Worm (Caenorhabditis elegans) whole organism, L4/young adult: Measurements from ENCODE around the gene srbc-19.

ENCODE experiments used
- W03F9.2 ChIP-seq: fragments of 150-350 bp; optimal IDR thresholded peaks from 2 replicates; lab custom pipeline; 2014; ENCODE audit warnings: missing biosample characterization, missing genetic modification characterization
- dao-5 ChIP-seq: sonication (generic microtip); optimal IDR thresholded peaks from 2 replicates; lab custom pipeline; 2016; ENCODE audit warnings: missing genotype, missing genetic modification characterization, moderate library complexity, missing compliant biosample characterization
- him-1 ChIP-seq: sonication (generic microtip); optimal IDR thresholded peaks from 2 replicates; lab custom pipeline; 2016; ENCODE audit warnings: missing genotype, missing genetic modification reagents, missing genetic modification characterization, missing compliant biosample characterization

DNA sequence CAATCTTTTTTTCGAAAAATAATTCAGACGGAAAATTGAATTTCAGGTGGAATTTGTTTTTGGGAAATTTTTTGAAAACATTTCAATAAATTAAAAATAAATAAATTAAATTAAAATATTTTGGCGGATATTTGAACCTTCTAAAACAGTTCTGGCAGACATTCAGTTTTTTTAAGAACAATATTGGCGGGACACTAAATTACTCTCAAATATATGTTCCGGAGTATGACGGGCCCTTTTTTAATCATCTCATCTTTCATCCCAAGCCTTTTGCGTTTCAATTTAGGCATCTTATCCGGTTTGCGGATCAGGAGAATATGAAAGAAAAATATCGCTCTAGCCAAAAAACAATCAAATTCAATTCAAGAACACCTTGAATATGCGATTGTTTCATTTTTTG lies 40.2 kb upstream of the srbc-19 start, which contains the start of gene svh-11:
- TF ChIP-seq him-1 (tag; lab: Kevin White, UChicago) (no peak), W03F9.2 (no peak), dao-5 (tag; lab: Kevin White, UChicago) (no peak)
